Worm (Caenorhabditis elegans) whole organism, L4 larva: ENCODE data around the gene Y54E2A.9.

Source experiments
- D1046.2 ChIP-seq: fragments of 200-800 bp; sonication (Bioruptor generic); IDR thresholded peaks from 2 replicates; pipeline ENCODE4 v1.3.6; 2022; ENCODE audit warnings: missing genetic modification characterization, missing compliant biosample characterization
- F10B5.3 ChIP-seq: sonication (generic microtip); optimal IDR thresholded peaks from 2 replicates; lab custom pipeline; 2016; ENCODE audit warnings: mild to moderate bottlenecking, missing genetic modification characterization, missing compliant biosample characterization
- F37D6.2 ChIP-seq: sonication (generic microtip); optimal IDR thresholded peaks from 2 replicates; lab custom pipeline; 2016; ENCODE audit warnings: mild to moderate bottlenecking, missing genetic modification characterization, missing compliant biosample characterization
- T26A8.4 ChIP-seq: fragments of 200-800 bp; sonication (Bioruptor generic); IDR thresholded peaks from 2 replicates; pipeline ENCODE4 v1.3.6; 2022; ENCODE audit warnings: missing genetic modification characterization, missing compliant biosample characterization
- ZK337.2 ChIP-seq: fragments of 200-800 bp; sonication (Bioruptor generic); IDR thresholded peaks from 2 replicates; pipeline ENCODE4 v1.3.6; 2022; ENCODE audit warnings: missing genetic modification reagents, missing genetic modification characterization, missing compliant biosample characterization
- ZK546.5 ChIP-seq, 2 experiments: sonication (generic microtip); optimal IDR thresholded peaks; 2 replicates each; lab custom pipeline; 2017; ENCODE audit warnings: missing biosample characterization in 2 of 2, missing genetic modification characterization in 2 of 2
- arid-1 ChIP-seq: fragments of 200-800 bp; sonication (Bioruptor generic); conservative IDR thresholded peaks from 2 replicates; pipeline ENCODE4 v1.3.6; 2022; ENCODE audit warnings: missing genetic modification reagents, missing genetic modification characterization, missing compliant biosample characterization
- attf-4 ChIP-seq: sonication (generic microtip); optimal IDR thresholded peaks from 3 replicates; lab custom pipeline; 2017; ENCODE audit warnings: missing biosample characterization, missing genetic modification characterization
- ceh-32 ChIP-seq: sonication (generic microtip); optimal IDR thresholded peaks from 2 replicates; lab custom pipeline; 2016; ENCODE audit warnings: mild to moderate bottlenecking, missing genetic modification characterization, missing compliant biosample characterization; ENCODE audit not compliant: poor library complexity
- ceh-44 ChIP-seq: fragments of 200-800 bp; sonication (Bioruptor generic); IDR thresholded peaks from 2 replicates; pipeline ENCODE4 v1.3.6; 2022; ENCODE audit warnings: missing genetic modification reagents, missing genetic modification characterization, missing compliant biosample characterization
- ceh-82 ChIP-seq: sonication (generic microtip); optimal IDR thresholded peaks from 2 replicates; lab custom pipeline; 2017; ENCODE audit warnings: missing biosample characterization, missing genetic modification characterization
- ces-1 ChIP-seq: fragments of 150-350 bp; sonication (generic microtip); optimal IDR thresholded peaks from 4 replicates; lab custom pipeline; 2014; ENCODE audit warnings: missing biosample characterization, missing genetic modification reagents, missing genetic modification characterization
- ctbp-1 ChIP-seq: fragments of 200-800 bp; sonication (Bioruptor generic); IDR thresholded peaks from 2 replicates; pipeline ENCODE4 v1.3.6; 2022; ENCODE audit warnings: missing genetic modification reagents, missing genetic modification characterization, missing compliant biosample characterization
- daf-19 ChIP-seq: fragments of 200-800 bp; sonication (Bioruptor generic); conservative IDR thresholded peaks from 2 replicates; pipeline ENCODE4 v1.3.6; 2022; ENCODE audit warnings: missing genetic modification characterization, missing compliant biosample characterization
- daf-8 ChIP-seq: fragments of 200-800 bp; sonication (Bioruptor generic); IDR thresholded peaks from 2 replicates; pipeline ENCODE4 v1.3.6; 2022; ENCODE audit warnings: missing genetic modification characterization, missing compliant biosample characterization
- duxl-1 ChIP-seq: sonication (generic microtip); optimal IDR thresholded peaks from 2 replicates; lab custom pipeline; 2016; ENCODE audit warnings: mild to moderate bottlenecking, missing genetic modification characterization, moderate library complexity, missing compliant biosample characterization; ENCODE audit not compliant: poor library complexity
- dve-1 ChIP-seq: sonication (generic microtip); optimal IDR thresholded peaks from 2 replicates; lab custom pipeline; 2017; ENCODE audit warnings: antibody characterized with exemption, mild to moderate bottlenecking, missing genetic modification characterization, missing compliant biosample characterization; ENCODE audit not compliant: insufficient read depth
- hif-1 ChIP-seq, 2 experiments: sonication (generic microtip); optimal IDR thresholded peaks; 2 replicates each; lab custom pipeline; 2016 to 2017; ENCODE audit warnings: missing compliant biosample characterization in 2 of 2, missing genetic modification characterization in 2 of 2, missing genetic modification reagents in 2 of 2, missing genotype in 2 of 2, mild to moderate bottlenecking in 1 of 2
- hlh-11 ChIP-seq: fragments of 200-800 bp; sonication (Bioruptor generic); optimal IDR thresholded peaks from 2 replicates; lab custom pipeline; 2018; ENCODE audit warnings: mild to moderate bottlenecking, missing genetic modification characterization, missing compliant biosample characterization
- hlh-30 ChIP-seq: sonication (generic microtip); optimal IDR thresholded peaks from 2 replicates; lab custom pipeline; 2017; ENCODE audit warnings: antibody characterized with exemption, mild to moderate bottlenecking, missing genetic modification characterization, missing compliant biosample characterization; ENCODE audit not compliant: insufficient read depth
- hmg-1.1 ChIP-seq: fragments of 200-800 bp; sonication (Bioruptor generic); IDR thresholded peaks from 2 replicates; pipeline ENCODE4 v1.3.6; 2022; ENCODE audit warnings: missing genetic modification reagents, missing genetic modification characterization, missing compliant biosample characterization
- lin-1 ChIP-seq: fragments of 200-800 bp; sonication (Bioruptor generic); IDR thresholded peaks from 2 replicates; pipeline ENCODE4 v1.3.6; 2022; ENCODE audit warnings: missing genetic modification reagents, missing genetic modification characterization, missing compliant biosample characterization
- lin-15B ChIP-seq: fragments of 150-350 bp; sonication (generic microtip); optimal IDR thresholded peaks from 3 replicates; lab custom pipeline; 2014; ENCODE audit warnings: missing biosample characterization, missing genetic modification characterization
- lin-29 ChIP-seq: fragments of 200-800 bp; sonication (Bioruptor generic); IDR thresholded peaks from 2 replicates; pipeline ENCODE4 v1.3.6; 2022; ENCODE audit warnings: missing genetic modification reagents, missing genetic modification characterization, missing compliant biosample characterization
- lin-38 ChIP-seq: fragments of 200-800 bp; sonication (Bioruptor generic); IDR thresholded peaks from 2 replicates; pipeline ENCODE4 v1.3.6; 2022; ENCODE audit warnings: missing genetic modification reagents, missing genetic modification characterization, missing compliant biosample characterization
- lin-39 ChIP-seq: fragments of 150-350 bp; optimal IDR thresholded peaks from 2 replicates; lab custom pipeline; 2014; ENCODE audit warnings: missing biosample characterization, missing genetic modification reagents, missing genetic modification characterization
- lir-3 ChIP-seq: sonication (generic microtip); optimal IDR thresholded peaks from 2 replicates; lab custom pipeline; 2016; ENCODE audit warnings: mild to moderate bottlenecking, missing genetic modification characterization, missing compliant biosample characterization
- mdt-29 ChIP-seq: fragments of 200-800 bp; sonication (Bioruptor generic); IDR thresholded peaks from 2 replicates; pipeline ENCODE4 v1.3.6; 2022; ENCODE audit warnings: missing genetic modification reagents, missing genetic modification characterization, missing compliant biosample characterization
- mep-1 ChIP-seq: fragments of 150-350 bp; sonication (generic microtip); optimal IDR thresholded peaks from 3 replicates; lab custom pipeline; 2014; ENCODE audit warnings: missing biosample characterization, missing genetic modification characterization
- mxl-2 ChIP-seq: fragments of 200-800 bp; sonication (Bioruptor generic); conservative IDR thresholded peaks from 2 replicates; pipeline ENCODE4 v1.3.6; 2022; ENCODE audit warnings: missing genetic modification reagents, missing genetic modification characterization, missing compliant biosample characterization
- nhr-10 ChIP-seq: fragments of 150-350 bp; optimal IDR thresholded peaks from 2 replicates; lab custom pipeline; 2014; ENCODE audit warnings: missing biosample characterization, missing genetic modification characterization
- nhr-237 ChIP-seq: sonication (generic microtip); optimal IDR thresholded peaks from 2 replicates; lab custom pipeline; 2017; ENCODE audit warnings: missing biosample characterization, missing genetic modification characterization
- nhr-28 ChIP-seq: fragments of 150-350 bp; optimal IDR thresholded peaks from 2 replicates; lab custom pipeline; 2014; ENCODE audit warnings: missing biosample characterization, missing genetic modification characterization
- nhr-77 ChIP-seq: fragments of 150-350 bp; optimal IDR thresholded peaks from 2 replicates; lab custom pipeline; 2014; ENCODE audit warnings: missing biosample characterization, missing genetic modification characterization
- pha-4 ChIP-seq, 2 experiments: fragments of 150-350 bp in 1 of 2; fragments of 200-800 bp in 1 of 2; sonication (Bioruptor generic) in 1 of 2; IDR thresholded peaks in 1 of 2; optimal IDR thresholded peaks in 1 of 2; 2 replicates each; pipeline versions ENCODE4 v1.3.6 to Lab custom; 2014 to 2022; ENCODE audit warnings: missing genetic modification characterization in 2 of 2, missing genetic modification reagents in 2 of 2, missing biosample characterization in 1 of 2, missing compliant biosample characterization in 1 of 2
- pqm-1 ChIP-seq: sonication (generic microtip); optimal IDR thresholded peaks from 2 replicates; lab custom pipeline; 2017; ENCODE audit warnings: missing biosample characterization, missing genetic modification characterization
- saeg-2 ChIP-seq: fragments of 200-800 bp; sonication (Bioruptor generic); IDR thresholded peaks from 2 replicates; pipeline ENCODE4 v1.3.6; 2022; ENCODE audit warnings: missing genetic modification reagents, missing genetic modification characterization, missing compliant biosample characterization
- sdz-12 ChIP-seq: fragments of 200-800 bp; sonication (Bioruptor generic); optimal IDR thresholded peaks from 2 replicates; lab custom pipeline; 2018; ENCODE audit warnings: mild to moderate bottlenecking, missing genetic modification characterization, missing compliant biosample characterization
- snpc-1.2 ChIP-seq: fragments of 200-800 bp; sonication (Bioruptor generic); IDR thresholded peaks from 2 replicates; pipeline ENCODE4 v1.3.6; 2022; ENCODE audit warnings: missing genetic modification reagents, missing genetic modification characterization, missing compliant biosample characterization
- spr-3 ChIP-seq: fragments of 200-800 bp; sonication (Bioruptor generic); optimal IDR thresholded peaks from 2 replicates; lab custom pipeline; 2018; ENCODE audit warnings: mild to moderate bottlenecking, missing genetic modification characterization, missing compliant biosample characterization
- tag-97 ChIP-seq: fragments of 200-800 bp; sonication (Bioruptor generic); IDR thresholded peaks from 2 replicates; pipeline ENCODE4 v1.3.6; 2022; ENCODE audit warnings: missing genetic modification characterization, missing compliant biosample characterization
- tra-1 ChIP-seq: fragments of 200-800 bp; sonication (Bioruptor generic); IDR thresholded peaks from 2 replicates; pipeline ENCODE4 v1.3.6; 2022; ENCODE audit warnings: missing genetic modification reagents, missing genetic modification characterization, missing compliant biosample characterization
- unc-39 ChIP-seq: sonication (generic microtip); optimal IDR thresholded peaks from 2 replicates; lab custom pipeline; 2017; ENCODE audit warnings: missing biosample characterization, missing genetic modification characterization
- zip-11 ChIP-seq: fragments of 200-800 bp; sonication (Bioruptor generic); IDR thresholded peaks from 2 replicates; pipeline ENCODE4 v1.3.6; 2022; ENCODE audit warnings: missing genetic modification characterization, missing compliant biosample characterization
- zip-2 ChIP-seq: fragments of 150-350 bp; optimal IDR thresholded peaks from 2 replicates; lab custom pipeline; 2014; ENCODE audit warnings: missing biosample characterization, missing genetic modification characterization
- ztf-11 ChIP-seq: fragments of 150-350 bp; optimal IDR thresholded peaks from 2 replicates; lab custom pipeline; 2014; ENCODE audit warnings: missing biosample characterization, missing genetic modification characterization
- ztf-7 ChIP-seq: fragments of 150-350 bp; optimal IDR thresholded peaks from 2 replicates; lab custom pipeline; 2014; ENCODE audit warnings: missing biosample characterization, missing genetic modification characterization

Gene Y54E2A.9

ce11 chrII:14785906-14786305, at the start of gene Y54E2A.9:
Gene Y54E2A.9, minus strand, starts transcription at chrII:14786006.
- TF ChIP-seq ztf-11 (tag; lab: Kevin White, UChicago): no peak
- no peak for TF ChIP-seq hif-1 (tag; optimal IDR thresholded peaks at IDR 0.05; lab: Kevin White, UChicago)
- TF ChIP-seq F37D6.2 (tag; lab: Kevin White, UChicago): no peak
- TF ChIP-seq ztf-7 (tag; lab: Kevin White, UChicago): no peak
- TF ChIP-seq attf-4: no peak
- TF ChIP-seq ceh-82 (tag; lab: Kevin White, UChicago): no peak
- TF ChIP-seq lin-38 (GFP tag; lab: Robert Waterston, UW): no peak
- no peak for TF ChIP-seq daf-19
- TF ChIP-seq duxl-1 (tag; lab: Kevin White, UChicago): no peak
- no peak for TF ChIP-seq nhr-10 (tag; lab: Kevin White, UChicago)
- TF ChIP-seq mdt-29 (GFP tag; lab: Robert Waterston, UW): no peak
- no peak for TF ChIP-seq hlh-11
- no peak for TF ChIP-seq lir-3 (tag; lab: Kevin White, UChicago)
- TF ChIP-seq lin-1: no peak
- TF ChIP-seq mep-1 (tag; lab: Kevin White, UChicago): no peak

- TF ChIP-seq F37D6.2 (tag; lab: Kevin White, UChicago) (no peak), D1046.2 (no peak), ceh-44 (GFP tag; lab: Robert Waterston, UW) (no peak), arid-1 (GFP tag; lab: Robert Waterston, UW) (no peak), mep-1 (tag; lab: Kevin White, UChicago) (no peak), mxl-2 (GFP tag; lab: Robert Waterston, UW) (no peak), zip-11 (no peak), saeg-2 (no peak), spr-3 (GFP tag; lab: Kevin White, UChicago) (no peak), nhr-77 (no peak), hif-1 (tag; optimal IDR thresholded peaks at IDR 0.05; lab: Kevin White, UChicago) (no peak), sdz-12 (no peak), lin-39 (tag; lab: Kevin White, UChicago) (no peak), zip-2 (tag; lab: Kevin White, UChicago) (no peak), ctbp-1 (GFP tag; lab: Robert Waterston, UW) (no peak), snpc-1.2 (GFP tag; lab: Robert Waterston, UW) (no peak)
Measured at ce11 chrII:14832055-14832454, 46.2 kb upstream of the Y54E2A.9 start.

- TF ChIP-seq nhr-28 (peak; percentile 68), T26A8.4 (GFP tag; lab: Robert Waterston, UW) (no peak), ceh-32 (tag; lab: Kevin White, UChicago) (no peak), dve-1 (no peak), ctbp-1 (GFP tag; lab: Robert Waterston, UW) (no peak), attf-4 (no peak), ZK546.5 (tag; optimal IDR thresholded peaks at IDR 0.05; lab: Kevin White, UChicago) (no peak), lin-15B (tag; lab: Kevin White, UChicago) (no peak), lin-29 (GFP tag; lab: Robert Waterston, UW) (no peak), pha-4 (GFP tag; IDR thresholded peaks at IDR 0.05; lab: Robert Waterston, UW) (no peak), pha-4 (tag; optimal IDR thresholded peaks at IDR 0.05; lab: Kevin White, UChicago) (no peak), duxl-1 (tag; lab: Kevin White, UChicago) (no peak), F37D6.2 (tag; lab: Kevin White, UChicago) (no peak), ZK337.2 (GFP tag; lab: Robert Waterston, UW) (no peak), nhr-237 (tag; lab: Kevin White, UChicago) (no peak), nhr-10 (tag; lab: Kevin White, UChicago) (peak; percentile 6), unc-39 (tag; lab: Kevin White, UChicago) (no peak), ces-1 (GFP tag; lab: Kevin White, UChicago) (no peak), hmg-1.1 (no peak), lir-3 (tag; lab: Kevin White, UChicago) (no peak), F10B5.3 (tag; lab: Kevin White, UChicago) (no peak), tra-1 (GFP tag; lab: Robert Waterston, UW) (no peak), tag-97 (no peak), mep-1 (tag; lab: Kevin White, UChicago) (no peak), daf-8 (GFP tag; lab: Robert Waterston, UW) (no peak), hlh-30 (tag; lab: Kevin White, UChicago) (no peak), mdt-29 (GFP tag; lab: Robert Waterston, UW) (no peak), ztf-7 (tag; lab: Kevin White, UChicago) (no peak), pqm-1 (tag; lab: Kevin White, UChicago) (no peak)
Measured at ce11 chrII:14825413-14825812, 39.6 kb upstream of the Y54E2A.9 start.
